Fruit fly (Drosophila melanogaster) Kc167 (cell line): ENCODE results near the gene Pp1-87B.

ENCODE experiments used
- Myc ChIP-seq: fragments of >200 bp; optimal IDR thresholded peaks from 2 replicates; lab custom pipeline; 2017; ENCODE audit warnings: missing external identifiers
- insv ChIP-seq: fragments of >200 bp; optimal IDR thresholded peaks from 3 replicates; lab custom pipeline; 2018; ENCODE audit warnings: missing external identifiers
- psq ChIP-seq: fragments of >200 bp; optimal IDR thresholded peaks from 2 replicates; lab custom pipeline; 2017; ENCODE audit warnings: missing external identifiers

- TF ChIP-seq psq (lab: Kevin White, UChicago) (no peak), insv (lab: Kevin White, UChicago) (no peak), Myc (no peak)
Measured at dm6 chr3R:12448889-12449314, 23.2 kb upstream of the Pp1-87B start, which contains the start of gene CG18549.
